Worm (Caenorhabditis elegans) whole organism, L3 larva: ENCODE data around the gene ife-1.

Experiments used
- egl-27 ChIP-seq: sonication (generic microtip); optimal IDR thresholded peaks from 4 replicates; lab custom pipeline; 2017; ENCODE audit warnings: missing biosample characterization, missing genetic modification reagents, missing genetic modification characterization
- hmg-11 ChIP-seq: sonication (generic microtip); optimal IDR thresholded peaks from 2 replicates; lab custom pipeline; 2016; ENCODE audit warnings: missing genetic modification characterization, missing compliant biosample characterization
- nhr-28 ChIP-seq: fragments of 150-350 bp; optimal IDR thresholded peaks from 2 replicates; lab custom pipeline; 2014; ENCODE audit warnings: missing biosample characterization, missing genetic modification characterization
- pha-4 ChIP-seq: fragments of 150-350 bp; optimal IDR thresholded peaks from 2 replicates; lab custom pipeline; 2014; ENCODE audit warnings: missing biosample characterization, missing genetic modification reagents, missing genetic modification characterization
- unc-39 ChIP-seq: sonication (generic microtip); optimal IDR thresholded peaks from 4 replicates; lab custom pipeline; 2017; ENCODE audit warnings: missing biosample characterization, missing genetic modification characterization

DNA sequence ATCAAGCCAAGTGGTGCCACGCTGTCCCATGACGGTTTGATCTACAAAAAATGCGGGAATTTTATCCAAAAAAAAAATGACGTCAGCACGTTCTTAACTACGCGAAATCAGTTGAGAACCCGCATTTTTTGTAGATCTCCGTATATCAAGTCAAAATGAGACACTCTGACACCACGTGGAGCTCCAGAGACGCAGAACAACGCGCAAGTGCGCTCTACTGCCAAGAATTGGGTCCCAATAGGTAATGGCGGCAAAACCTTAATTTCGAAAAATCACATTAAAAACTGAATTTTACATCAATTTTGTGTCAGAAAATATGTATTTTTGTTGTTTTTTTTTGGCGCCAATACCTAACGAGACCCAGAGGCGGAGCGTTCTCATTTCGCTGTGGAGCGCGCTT is 26.3 kb upstream of the ife-1 start:
- no peak for TF ChIP-seq pha-4 (tag; lab: Kevin White, UChicago)
- no peak for TF ChIP-seq egl-27 (tag; lab: Kevin White, UChicago)
- TF ChIP-seq nhr-28 (tag; lab: Kevin White, UChicago): no peak
- no peak for TF ChIP-seq unc-39 (tag; lab: Kevin White, UChicago)
- no peak for TF ChIP-seq hmg-11 (tag; lab: Kevin White, UChicago)
